Worm (Caenorhabditis elegans) whole organism, L2 larva: ENCODE measurements around the gene C56G2.9.

Experiments used
- F13H6.1 ChIP-seq: sonication (generic microtip); optimal IDR thresholded peaks from 2 replicates; lab custom pipeline; 2016; ENCODE audit warnings: missing genetic modification characterization, missing compliant biosample characterization
- alr-1 ChIP-seq: fragments of 150-350 bp; optimal IDR thresholded peaks from 2 replicates; lab custom pipeline; 2014; ENCODE audit warnings: missing biosample characterization, missing genetic modification characterization
- egl-27 ChIP-seq: sonication (generic microtip); optimal IDR thresholded peaks from 3 replicates; lab custom pipeline; 2017; ENCODE audit warnings: missing biosample characterization, missing genetic modification reagents, missing genetic modification characterization
- elt-3 ChIP-seq: sonication (generic microtip); optimal IDR thresholded peaks from 2 replicates; lab custom pipeline; 2017; ENCODE audit warnings: missing biosample characterization, missing genetic modification characterization
- lin-11 ChIP-seq: fragments of 150-350 bp; sonication (generic microtip); optimal IDR thresholded peaks from 2 replicates; lab custom pipeline; 2014; ENCODE audit warnings: missing biosample characterization, missing genetic modification characterization, inconsistent platforms, mixed read lengths
- lsy-2 ChIP-seq, 2 experiments: fragments of 150-350 bp in 1 of 2; sonication (generic microtip) in 1 of 2; optimal IDR thresholded peaks; 2 replicates each; lab custom pipeline; 2014 to 2017; ENCODE audit warnings: missing biosample characterization in 2 of 2, missing genetic modification characterization in 2 of 2
- mbf-1 ChIP-seq: sonication (generic microtip); optimal IDR thresholded peaks from 2 replicates; lab custom pipeline; 2017; ENCODE audit warnings: missing biosample characterization, missing genetic modification characterization
- nhr-11 ChIP-seq: fragments of 150-350 bp; optimal IDR thresholded peaks from 2 replicates; lab custom pipeline; 2014; ENCODE audit warnings: missing biosample characterization, missing genetic modification characterization
- nhr-21 ChIP-seq: fragments of 150-350 bp; optimal IDR thresholded peaks from 2 replicates; lab custom pipeline; 2014; ENCODE audit warnings: missing biosample characterization, missing genetic modification characterization
- unc-55 ChIP-seq: fragments of 150-350 bp; sonication (generic microtip); optimal IDR thresholded peaks from 3 replicates; lab custom pipeline; 2014; ENCODE audit warnings: missing biosample characterization, missing genetic modification reagents, missing genetic modification characterization
- zag-1 ChIP-seq: fragments of 150-350 bp; optimal IDR thresholded peaks from 2 replicates; lab custom pipeline; 2014; ENCODE audit warnings: missing biosample characterization, missing genetic modification characterization

The C56G2.9 gene

DNA sequence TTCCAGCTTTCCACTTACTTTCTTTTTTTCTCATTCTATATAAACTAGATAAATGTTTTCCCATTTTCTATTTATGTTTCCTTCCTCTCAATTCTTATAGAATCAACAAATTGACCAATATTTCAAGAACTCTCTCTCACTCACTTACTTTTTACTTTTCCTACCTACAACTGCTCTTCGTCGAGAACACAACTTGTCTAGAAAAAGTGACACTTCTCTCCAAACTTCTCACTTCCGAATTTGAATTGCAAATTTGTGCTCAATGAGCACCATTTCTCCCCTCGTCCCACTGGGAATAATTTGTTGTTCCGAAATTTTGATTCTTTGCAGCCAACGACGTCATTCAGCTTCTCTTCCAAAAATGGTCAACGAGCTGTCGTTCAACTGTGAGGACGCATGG lies 45.0 kb downstream of the C56G2.9 start, which contains the start of gene F47D12.3:
TSS of gene F47D12.3 (plus strand) at position 331 of the 400 bp plus-strand sequence.
- TF ChIP-seq lsy-2 (tag; optimal IDR thresholded peaks at IDR 0.05; lab: Kevin White, UChicago) (no peak), alr-1 (tag; lab: Kevin White, UChicago) (no peak), nhr-11 (no peak)

DNA sequence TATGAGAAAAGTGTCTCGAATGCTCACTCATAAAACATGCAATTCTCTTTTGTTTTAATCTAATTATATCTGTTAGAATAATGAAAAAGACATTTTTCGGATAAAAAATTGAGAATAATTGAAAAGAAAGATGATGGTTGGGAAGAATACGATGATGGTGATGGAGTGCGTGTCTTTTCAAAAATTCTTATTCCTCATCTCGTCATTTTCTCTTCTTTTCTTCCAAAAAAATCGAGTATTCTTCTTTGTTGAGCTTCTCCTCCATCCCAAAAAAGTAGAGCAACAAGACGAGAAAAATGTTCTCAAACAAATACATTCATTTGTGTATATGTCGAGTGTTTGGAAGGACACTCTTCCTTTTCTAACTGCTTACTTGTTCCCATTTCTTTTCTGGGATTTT lies 45.5 kb downstream of the C56G2.9 start:
- TF ChIP-seq nhr-21 (tag; lab: Kevin White, UChicago): no peak
- TF ChIP-seq egl-27 (tag; lab: Kevin White, UChicago): no peak
- TF ChIP-seq elt-3 (tag; lab: Kevin White, UChicago): no peak
- TF ChIP-seq zag-1 (tag; lab: Kevin White, UChicago): peak; percentile 27
- no peak for TF ChIP-seq F13H6.1
- TF ChIP-seq unc-55 (GFP tag; lab: Kevin White, UChicago): peak; percentile 77
- no peak for TF ChIP-seq mbf-1 (tag; lab: Kevin White, UChicago)

DNA sequence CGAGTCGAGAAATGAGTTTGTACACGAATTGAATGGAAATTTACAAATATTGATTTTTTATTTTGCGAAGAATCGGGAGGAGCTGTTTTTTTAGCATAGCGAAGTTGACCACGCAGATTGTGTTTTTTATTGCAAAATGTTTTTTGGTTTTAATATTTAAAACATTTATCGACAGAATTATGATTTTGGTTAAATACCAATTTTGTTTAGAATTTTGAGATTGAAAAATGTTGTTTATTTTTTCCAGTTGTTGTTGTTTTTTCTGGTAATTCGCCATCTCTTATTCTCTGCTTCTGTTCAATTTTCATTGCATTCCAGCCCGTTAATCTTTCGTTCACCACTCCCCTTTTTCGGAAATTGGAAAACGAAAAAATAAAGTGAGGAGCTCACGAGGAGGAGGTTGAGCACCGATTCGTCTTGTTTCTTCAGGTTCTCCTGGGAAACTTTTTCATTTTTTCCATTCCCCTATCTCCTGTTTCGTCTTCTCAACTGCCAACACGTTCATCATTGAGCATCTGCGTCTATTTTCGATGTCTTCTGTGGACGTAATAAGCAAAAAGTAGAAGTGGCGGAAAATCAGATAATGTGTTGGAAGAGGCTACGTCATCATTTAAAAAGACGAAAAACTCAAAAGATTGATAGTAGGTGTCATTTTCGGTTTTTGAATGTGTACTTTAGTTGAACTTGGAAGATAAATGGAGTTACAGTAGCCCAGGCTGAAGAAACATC lies 47.0 kb downstream of the C56G2.9 start, which contains the start of gene F47D12.7:
TSS of gene F47D12.7 (minus strand) at position 51 of the 729 bp plus-strand sequence.
- no peak for TF ChIP-seq lin-11 (tag; lab: Kevin White, UChicago)
- TF ChIP-seq, all 48 proteins: peak for 0
